Fruit fly (Drosophila melanogaster): ENCODE measurements around the gene CG34273.

The CG34273 gene

dm6 chr3R:14511123-14511908 is 5.5 kb upstream of the CG34273 start, which contains the start of the genes HtrA2 and mRpL11:
HtrA2 (minus strand) TSS chr3R:14511712.
mRpL11 (plus strand) TSS chr3R:14511838.
- TF ChIP-seq Dll (optimal IDR thresholded peaks at IDR 0.05) (no peak), CG8478 (optimal IDR thresholded peaks at IDR 0.05) (no peak), EcR (GFP tag; optimal IDR thresholded peaks at IDR 0.05) (no peak), usp (GFP tag; optimal IDR thresholded peaks at IDR 0.05) (no peak)

dm6 chr3R:14513420-14513819 is 3.4 kb upstream of the CG34273 start, which contains the start of gene CG8461:
CG8461 (minus strand) TSS chr3R:14513637.
- no peak for TF ChIP-seq CG8478 (optimal IDR thresholded peaks at IDR 0.05)
- TF ChIP-seq usp (GFP tag; optimal IDR thresholded peaks at IDR 0.05), result no peak
- no peak for TF ChIP-seq psq (optimal IDR thresholded peaks at IDR 0.05)
- TF ChIP-seq EcR (GFP tag; optimal IDR thresholded peaks at IDR 0.05), result no peak
- TF ChIP-seq Dll (optimal IDR thresholded peaks at IDR 0.05), result no peak
- no peak for TF ChIP-seq pan (optimal IDR thresholded peaks at IDR 0.05)

dm6 chr3R:14520749-14521148 is 3.9 kb downstream of the CG34273 start, which contains the start of gene Cyp313a1:
Cyp313a1 (plus strand) TSS chr3R:14521049.
- TF ChIP-seq pan (optimal IDR thresholded peaks at IDR 0.05), result no peak
- no peak for TF ChIP-seq psq (optimal IDR thresholded peaks at IDR 0.05)
- no peak for TF ChIP-seq CG8478 (optimal IDR thresholded peaks at IDR 0.05)
- TF ChIP-seq EcR (GFP tag; optimal IDR thresholded peaks at IDR 0.05), result no peak
- TF ChIP-seq usp (GFP tag; optimal IDR thresholded peaks at IDR 0.05), result no peak
- TF ChIP-seq Dll (optimal IDR thresholded peaks at IDR 0.05), result no peak

dm6 chr3R:14526657-14527056 is 9.8 kb downstream of the CG34273 start:
- TF ChIP-seq CG8478 (optimal IDR thresholded peaks at IDR 0.05) (no peak), Dll (optimal IDR thresholded peaks at IDR 0.05) (no peak), pan (optimal IDR thresholded peaks at IDR 0.05) (no peak), usp (GFP tag; optimal IDR thresholded peaks at IDR 0.05) (no peak), psq (optimal IDR thresholded peaks at IDR 0.05) (no peak), EcR (GFP tag; optimal IDR thresholded peaks at IDR 0.05) (no peak)

- no peak for TF ChIP-seq CG8478 (optimal IDR thresholded peaks at IDR 0.05)
- no peak for TF ChIP-seq EcR (GFP tag; optimal IDR thresholded peaks at IDR 0.05)
- TF ChIP-seq usp (GFP tag; optimal IDR thresholded peaks at IDR 0.05), result no peak
- no peak for TF ChIP-seq Dll (optimal IDR thresholded peaks at IDR 0.05)
- TF ChIP-seq pan (optimal IDR thresholded peaks at IDR 0.05), result no peak
- TF ChIP-seq psq (optimal IDR thresholded peaks at IDR 0.05), result no peak
These were observed 25.2 kb downstream of the CG34273 start for dm6 chr3R:14542038-14542437.

dm6 chr3R:14548752-14549151 is 31.9 kb downstream of the CG34273 start:
- no peak for TF ChIP-seq CG8478 (optimal IDR thresholded peaks at IDR 0.05)

- TF ChIP-seq usp (GFP tag; optimal IDR thresholded peaks at IDR 0.05), result no peak
- TF ChIP-seq psq (optimal IDR thresholded peaks at IDR 0.05), result no peak
- TF ChIP-seq EcR (GFP tag; optimal IDR thresholded peaks at IDR 0.05), result no peak
- no peak for TF ChIP-seq pan (optimal IDR thresholded peaks at IDR 0.05)
- no peak for TF ChIP-seq Dll (optimal IDR thresholded peaks at IDR 0.05)
- TF ChIP-seq CG8478 (optimal IDR thresholded peaks at IDR 0.05), result no peak
These were observed 38.2 kb downstream of the CG34273 start for dm6 chr3R:14555021-14555420.

- TF ChIP-seq CG8478 (optimal IDR thresholded peaks at IDR 0.05), result no peak
- no peak for TF ChIP-seq psq (optimal IDR thresholded peaks at IDR 0.05)
- no peak for TF ChIP-seq EcR (GFP tag; optimal IDR thresholded peaks at IDR 0.05)
- no peak for TF ChIP-seq Dll (optimal IDR thresholded peaks at IDR 0.05)
- TF ChIP-seq pan (optimal IDR thresholded peaks at IDR 0.05), result no peak
- no peak for TF ChIP-seq usp (GFP tag; optimal IDR thresholded peaks at IDR 0.05)
These were observed 40.9 kb downstream of the CG34273 start, which contains the start of gene Pde6 for dm6 chr3R:14557480-14558354. Pde6 (minus strand) TSS chr3R:14558304.

- TF ChIP-seq Dll (optimal IDR thresholded peaks at IDR 0.05) (no peak), CG8478 (optimal IDR thresholded peaks at IDR 0.05) (no peak)
These were observed 41.6 kb downstream of the CG34273 start for dm6 chr3R:14558383-14558883.

dm6 chr3R:14559954-14560353 is 43.1 kb downstream of the CG34273 start, which contains the start of gene CG14854:
CG14854 (minus strand) TSS chr3R:14560054.
- no peak for TF ChIP-seq psq (optimal IDR thresholded peaks at IDR 0.05)
- no peak for TF ChIP-seq EcR (GFP tag; optimal IDR thresholded peaks at IDR 0.05)
- TF ChIP-seq CG8478 (optimal IDR thresholded peaks at IDR 0.05), result no peak
- TF ChIP-seq pan (optimal IDR thresholded peaks at IDR 0.05), result no peak
- no peak for TF ChIP-seq usp (GFP tag; optimal IDR thresholded peaks at IDR 0.05)

- TF ChIP-seq usp (GFP tag; optimal IDR thresholded peaks at IDR 0.05), result no peak
- TF ChIP-seq pan (optimal IDR thresholded peaks at IDR 0.05), result no peak
- TF ChIP-seq psq (optimal IDR thresholded peaks at IDR 0.05), result no peak
- no peak for TF ChIP-seq EcR (GFP tag; optimal IDR thresholded peaks at IDR 0.05)
- TF ChIP-seq Dll (optimal IDR thresholded peaks at IDR 0.05), result no peak
- no peak for TF ChIP-seq CG8478 (optimal IDR thresholded peaks at IDR 0.05)
These were observed 43.8 kb downstream of the CG34273 start, which contains the start of gene Jig for dm6 chr3R:14560635-14561034. Jig (plus strand) TSS chr3R:14560935.

- no peak for TF ChIP-seq EcR (GFP tag; optimal IDR thresholded peaks at IDR 0.05)
- no peak for TF ChIP-seq pan (optimal IDR thresholded peaks at IDR 0.05)
- no peak for TF ChIP-seq psq (optimal IDR thresholded peaks at IDR 0.05)
- TF ChIP-seq usp (GFP tag; optimal IDR thresholded peaks at IDR 0.05), result no peak
- no peak for TF ChIP-seq Dll (optimal IDR thresholded peaks at IDR 0.05)
- TF ChIP-seq CG8478 (optimal IDR thresholded peaks at IDR 0.05), result no peak
These were observed 45.2 kb downstream of the CG34273 start, which contains the start of gene CG14851 for dm6 chr3R:14562040-14562439. CG14851 (plus strand) TSS chr3R:14562340.
